Worm (Caenorhabditis elegans) whole organism, L2 larva: Measurements from ENCODE around the gene Y39G8B.1.

Experiments used
- ZK546.5 ChIP-seq: sonication (generic microtip); optimal IDR thresholded peaks from 2 replicates; lab custom pipeline; 2017; ENCODE audit warnings: missing biosample characterization, missing genetic modification characterization
- alr-1 ChIP-seq: fragments of 150-350 bp; optimal IDR thresholded peaks from 2 replicates; lab custom pipeline; 2014; ENCODE audit warnings: missing biosample characterization, missing genetic modification characterization
- ceh-16 ChIP-seq: fragments of 150-350 bp; optimal IDR thresholded peaks from 2 replicates; lab custom pipeline; 2014; ENCODE audit warnings: missing biosample characterization, missing genetic modification characterization
- mab-5 ChIP-seq: fragments of 150-350 bp; optimal IDR thresholded peaks from 2 replicates; lab custom pipeline; 2014; ENCODE audit warnings: missing biosample characterization, missing genetic modification characterization
- mdl-1 ChIP-seq, 2 experiments: fragments of 150-350 bp in 1 of 2; sonication (generic microtip) in 1 of 2; optimal IDR thresholded peaks; 2 replicates each; lab custom pipeline; 2017; ENCODE audit warnings: missing biosample characterization in 2 of 2, missing genetic modification characterization in 2 of 2
- nhr-11 ChIP-seq: fragments of 150-350 bp; optimal IDR thresholded peaks from 2 replicates; lab custom pipeline; 2014; ENCODE audit warnings: missing biosample characterization, missing genetic modification characterization
- nhr-23 ChIP-seq: fragments of 150-350 bp; optimal IDR thresholded peaks from 2 replicates; lab custom pipeline; 2014; ENCODE audit warnings: missing biosample characterization, missing genetic modification reagents, missing genetic modification characterization
- unc-62 ChIP-seq: fragments of 150-350 bp; optimal IDR thresholded peaks from 2 replicates; lab custom pipeline; 2014; ENCODE audit warnings: missing biosample characterization, missing genetic modification reagents, missing genetic modification characterization
- ztf-11 ChIP-seq: sonication (generic microtip); optimal IDR thresholded peaks from 2 replicates; lab custom pipeline; 2017; ENCODE audit warnings: missing biosample characterization, missing genetic modification characterization

DNA sequence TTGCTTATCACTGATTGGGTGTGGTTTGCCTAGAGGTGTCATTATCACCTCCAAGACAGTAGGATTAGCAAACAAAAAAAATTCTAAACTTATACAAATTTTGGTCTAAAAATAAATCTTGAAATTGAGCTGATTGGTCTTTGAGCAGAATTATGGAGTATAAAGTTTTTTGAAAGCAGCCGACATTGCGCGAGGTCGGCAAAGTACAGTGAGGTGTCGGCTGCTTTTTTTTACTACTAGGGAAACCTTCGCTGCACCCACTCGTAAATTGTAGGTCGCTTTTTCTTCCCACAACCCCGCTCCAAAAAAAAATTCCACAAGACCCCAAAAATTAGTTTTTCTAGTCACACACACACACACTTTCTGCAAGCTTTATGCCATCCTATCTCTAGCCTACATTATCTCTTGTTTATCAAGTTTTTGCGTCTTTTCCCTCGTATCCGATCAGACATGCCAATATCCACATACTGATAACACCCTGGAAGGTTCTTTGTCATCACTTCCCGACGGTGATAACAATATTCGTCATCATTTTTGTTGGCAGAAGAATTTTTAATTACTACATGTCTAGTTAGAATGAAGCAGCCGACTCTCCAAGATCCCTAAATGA is 30.3 kb upstream of the Y39G8B.1 start:
- no peak for TF ChIP-seq nhr-23 (tag; lab: Kevin White, UChicago)
- TF ChIP-seq unc-62 (GFP tag; lab: Kevin White, UChicago): no peak
- no peak for TF ChIP-seq ztf-11 (tag; lab: Kevin White, UChicago)
- no peak for TF ChIP-seq alr-1
- no peak for TF ChIP-seq mdl-1 (tag; optimal IDR thresholded peaks at IDR 0.05; lab: Kevin White, UChicago)
- TF ChIP-seq nhr-11 (tag; lab: Kevin White, UChicago): no peak
- no peak for TF ChIP-seq mab-5
- no peak for TF ChIP-seq ZK546.5
- no peak for TF ChIP-seq ceh-16 (tag; lab: Kevin White, UChicago)
